In genomic region chr3L:14578896-14579295, dm6 we compare ENCODE assay signal across 6 fruit fly cellular contexts.
TF ChIP-seq lines count a peak whose summit lies in the region.

No protein-coding gene starts in this region.

- TF ChIP-seq CTCF in whole organism, embryonic (GFP tag; optimal IDR thresholded peaks at IDR 0.05; lab: Kevin White, UChicago), result no peak

TF ChIP-seq in whole organism, 6 proteins besides CTCF, POLR2A, EP300 and RAD21:
- TF ChIP-seq CG8478 (optimal IDR thresholded peaks at IDR 0.05; lab: Kevin White, UChicago) (peak; percentile 17), usp (GFP tag; optimal IDR thresholded peaks at IDR 0.05; lab: Kevin White, UChicago) (no peak)

TF ChIP-seq in whole organism, adult, 20 proteins besides CTCF, POLR2A, EP300 and RAD21:
- TF ChIP-seq pad (GFP tag; optimal IDR thresholded peaks at IDR 0.05; lab: Kevin White, UChicago) (peak; percentile 96), ovo (GFP tag; optimal IDR thresholded peaks at IDR 0.05; lab: Kevin White, UChicago) (no peak)

TF ChIP-seq in whole organism, embryonic, 481 proteins besides CTCF, POLR2A, EP300 and RAD21 (continues in another document):
- TF ChIP-seq CG11085 (GFP tag; IDR thresholded peaks at IDR 0.05; lab: Robert Waterston, UW) (no peak), Mrtf (GFP tag; IDR thresholded peaks at IDR 0.05; lab: Robert Waterston, UW) (no peak), Nf-YA (GFP tag; IDR thresholded peaks at IDR 0.05; lab: Robert Waterston, UW) (0 out of 2 replicates have a peak, but pooled peaks have one; percentile 31), Deaf1 (tag; optimal IDR thresholded peaks at IDR 0.05; lab: Kevin White, UChicago) (peak; percentile 39), E2f1 (GFP tag; IDR thresholded peaks at IDR 0.05; lab: Robert Waterston, UW) (no peak), dmrt11E (tag; optimal IDR thresholded peaks at IDR 0.05; lab: Kevin White, UChicago) (no peak), cg (GFP tag; optimal IDR thresholded peaks at IDR 0.05; lab: Kevin White, UChicago) (peak; percentile 82), Opbp (GFP tag; IDR thresholded peaks at IDR 0.05; lab: Robert Waterston, UW; ENCODE audit: partially characterized antibody) (peak; percentile 60; the same call in 1 of the 3 replicates), CG2129 (GFP tag; IDR thresholded peaks at IDR 0.05; lab: Robert Waterston, UW; ENCODE audit: partially characterized antibody) (no peak), chif (GFP tag; optimal IDR thresholded peaks at IDR 0.05; lab: Kevin White, UChicago) (no peak), CG6791 (GFP tag; IDR thresholded peaks at IDR 0.05; lab: Robert Waterston, UW; ENCODE audit: partially characterized antibody) (peak; percentile 42; the same call in 1 of the 3 replicates), crol (GFP tag; IDR thresholded peaks at IDR 0.05; lab: Robert Waterston, UW) (peak; percentile 68), Lim3 (GFP tag; IDR thresholded peaks at IDR 0.05; lab: Robert Waterston, UW) (no peak), Dip2 (GFP tag; IDR thresholded peaks at IDR 0.05; lab: Robert Waterston, UW) (no peak), z (GFP tag; IDR thresholded peaks at IDR 0.05; lab: Robert Waterston, UW) (peak; percentile 99), stwl (tag; optimal IDR thresholded peaks at IDR 0.05; lab: Kevin White, UChicago) (no peak), inv (GFP tag; IDR thresholded peaks at IDR 0.05; lab: Robert Waterston, UW; ENCODE audit: partially characterized antibody) (no peak), CG6654 (GFP tag; optimal IDR thresholded peaks at IDR 0.05; lab: Kevin White, UChicago) (no peak), ewg (GFP tag; optimal IDR thresholded peaks at IDR 0.05; lab: Kevin White, UChicago) (peak; percentile 94), CG18619 (GFP tag; optimal IDR thresholded peaks at IDR 0.05; lab: Kevin White, UChicago) (no peak), Fer1 (GFP tag; optimal IDR thresholded peaks at IDR 0.05; lab: Kevin White, UChicago) (no peak)

TF ChIP-seq in whole organism, prepupa, 60 proteins besides CTCF, POLR2A, EP300 and RAD21:
- TF ChIP-seq svp (GFP tag; lab: Kevin White, UChicago) (peak; percentile 24), vri (GFP tag; optimal IDR thresholded peaks at IDR 0.05; lab: Kevin White, UChicago) (no peak), Sox102F (GFP tag; optimal IDR thresholded peaks at IDR 0.05; lab: Kevin White, UChicago) (no peak), CG9139 (GFP tag; optimal IDR thresholded peaks at IDR 0.05; lab: Kevin White, UChicago) (no peak), fkh (GFP tag; optimal IDR thresholded peaks at IDR 0.05; lab: Kevin White, UChicago) (peak; percentile 10)

TF ChIP-seq in whole organism, pupa, 21 proteins besides CTCF, POLR2A, EP300 and RAD21:
- no peak for TF ChIP-seq CG32121 (GFP tag; IDR thresholded peaks at IDR 0.05; lab: Robert Waterston, UW)
- peak; percentile 61 for TF ChIP-seq D1 (tag; optimal IDR thresholded peaks at IDR 0.05; lab: Kevin White, UChicago)

TF ChIP-seq in whole organism, wandering third instar larva, 38 proteins besides CTCF, POLR2A, EP300 and RAD21:
- TF ChIP-seq dl (GFP tag; optimal IDR thresholded peaks at IDR 0.05; lab: Kevin White, UChicago; ENCODE audit: insufficient read depth in 1 of 2, partially characterized antibody in 2 of 2), result peak in 1 of 2 experiments; percentile 54
- TF ChIP-seq Rel (GFP tag; optimal IDR thresholded peaks at IDR 0.05; lab: Kevin White, UChicago), result no peak
- TF ChIP-seq Rel (tag; optimal IDR thresholded peaks at IDR 0.05; lab: Kevin White, UChicago), result peak; percentile 97
- TF ChIP-seq sage (GFP tag; optimal IDR thresholded peaks at IDR 0.05; lab: Kevin White, UChicago), result no peak
- peak; percentile 1 for TF ChIP-seq CG9705 (GFP tag; optimal IDR thresholded peaks at IDR 0.05; lab: Kevin White, UChicago)
- no peak for TF ChIP-seq psq (GFP tag; optimal IDR thresholded peaks at IDR 0.05; lab: Kevin White, UChicago)
- TF ChIP-seq Dif (GFP tag; optimal IDR thresholded peaks at IDR 0.05; lab: Kevin White, UChicago; ENCODE audit: partially characterized antibody), result peak; percentile 85
- peak; percentile 13 for TF ChIP-seq Vsx2 (GFP tag; optimal IDR thresholded peaks at IDR 0.05; lab: Kevin White, UChicago; ENCODE audit: partially characterized antibody)
